Fruit fly (Drosophila melanogaster): ENCODE measurements around the gene RpS28b.

dm6 chrX:9586627-9587026 lies 32.2 kb downstream of the RpS28b start:
- no peak for TF ChIP-seq h (optimal IDR thresholded peaks at IDR 0.05)
- TF ChIP-seq psq (optimal IDR thresholded peaks at IDR 0.05) = no peak
